Worm (Caenorhabditis elegans) whole organism, midembryonic: ENCODE measurements around the gene Y53F4B.23.

Experiments used
- T22C8.4 ChIP-seq: fragments of 200-800 bp; sonication (Bioruptor generic); IDR thresholded peaks from 2 replicates; pipeline ENCODE4 v1.3.6; 2022; ENCODE audit warnings: missing genetic modification characterization, missing compliant biosample characterization
- cog-1 ChIP-seq: sonication (generic microtip); optimal IDR thresholded peaks from 2 replicates; lab custom pipeline; 2016; ENCODE audit warnings: missing genetic modification characterization, missing compliant biosample characterization
- flt-1 ChIP-seq: fragments of 200-800 bp; sonication (Bioruptor generic); IDR thresholded peaks from 2 replicates; pipeline ENCODE4 v1.3.6; 2022; ENCODE audit warnings: missing genetic modification characterization, missing compliant biosample characterization
- klf-2 ChIP-seq: fragments of 200-800 bp; sonication (Bioruptor generic); conservative IDR thresholded peaks from 2 replicates; pipeline ENCODE4 v1.3.6; 2022; ENCODE audit warnings: missing genetic modification reagents, missing genetic modification characterization, missing compliant biosample characterization
- med-1 ChIP-seq: sonication (generic microtip); optimal IDR thresholded peaks from 2 replicates; lab custom pipeline; 2017; ENCODE audit warnings: missing genetic modification characterization, mild to moderate bottlenecking, missing compliant biosample characterization, antibody characterized with exemption, missing genetic modification reagents; ENCODE audit not compliant: insufficient read depth
- ref-1 ChIP-seq: fragments of 200-800 bp; sonication (Bioruptor generic); conservative IDR thresholded peaks from 2 replicates; pipeline ENCODE4 v1.3.6; 2022; ENCODE audit warnings: missing genetic modification reagents, missing genetic modification characterization, missing compliant biosample characterization
- tab-1 ChIP-seq: fragments of 200-800 bp; sonication (Bioruptor generic); IDR thresholded peaks from 2 replicates; pipeline ENCODE4 v1.3.6; 2022; ENCODE audit warnings: missing genetic modification characterization, missing compliant biosample characterization
- ztf-23 ChIP-seq: fragments of 200-800 bp; sonication (Bioruptor generic); IDR thresholded peaks from 2 replicates; pipeline ENCODE4 v1.3.6; 2022; ENCODE audit warnings: missing genetic modification reagents, missing genetic modification characterization, missing compliant biosample characterization
- ztf-29 ChIP-seq: fragments of 200-800 bp; sonication (Bioruptor generic); IDR thresholded peaks from 2 replicates; pipeline ENCODE4 v1.3.6; 2022; ENCODE audit warnings: missing genetic modification reagents, missing genetic modification characterization, missing compliant biosample characterization

The Y53F4B.23 gene

DNA sequence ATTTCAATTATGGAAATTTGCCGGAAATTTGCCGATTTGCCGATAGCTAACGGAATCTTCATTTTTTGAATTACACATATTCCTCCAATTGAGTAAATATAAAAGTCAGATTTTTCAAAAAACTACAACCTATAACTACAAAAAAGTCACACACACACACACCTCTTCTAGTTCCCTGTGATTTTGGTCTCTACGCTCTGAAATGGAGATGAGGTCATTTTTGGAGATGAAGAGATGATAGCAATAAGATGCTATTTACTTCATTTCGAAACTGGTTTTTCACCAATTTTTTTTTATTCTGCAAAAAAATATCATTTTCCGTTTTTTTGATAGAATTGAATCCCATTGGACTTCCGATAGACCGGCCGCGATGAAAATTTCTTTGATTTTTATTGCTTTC lies at the start of gene Y53F4B.23:
TSS of gene Y53F4B.23 (plus strand) at position 312 of the 400 bp plus-strand sequence.
- TF ChIP-seq ref-1 (no peak), ztf-23 (GFP tag; lab: Robert Waterston, UW) (no peak), klf-2 (GFP tag; lab: Robert Waterston, UW) (no peak), T22C8.4 (GFP tag; lab: Robert Waterston, UW) (no peak), med-1 (GFP tag; lab: Kevin White, UChicago) (no peak), flt-1 (GFP tag; lab: Robert Waterston, UW) (no peak), cog-1 (tag; lab: Kevin White, UChicago) (no peak), tab-1 (GFP tag; lab: Robert Waterston, UW) (no peak), ztf-29 (GFP tag; lab: Robert Waterston, UW) (no peak)

DNA sequence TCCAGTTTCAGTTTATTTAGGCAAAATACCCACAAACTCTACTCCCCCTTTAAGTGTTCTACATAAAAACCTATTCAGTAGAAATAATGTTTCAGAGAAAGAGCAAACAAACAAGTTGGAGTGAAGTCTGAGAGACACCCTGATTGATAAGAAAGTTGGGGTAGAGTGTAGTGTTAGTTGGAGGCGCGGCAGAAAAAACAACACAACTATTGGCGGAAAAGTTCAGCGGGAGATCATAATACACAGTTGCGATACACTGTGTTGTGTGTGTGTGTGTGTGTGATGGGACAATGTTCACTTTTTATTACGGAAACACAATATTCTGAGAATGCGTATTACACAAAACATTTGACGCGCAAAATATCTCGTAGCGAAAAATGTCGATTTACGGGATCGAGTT lies 49.5 kb upstream of the Y53F4B.23 start:
- TF ChIP-seq cog-1 (tag; lab: Kevin White, UChicago): no peak

DNA sequence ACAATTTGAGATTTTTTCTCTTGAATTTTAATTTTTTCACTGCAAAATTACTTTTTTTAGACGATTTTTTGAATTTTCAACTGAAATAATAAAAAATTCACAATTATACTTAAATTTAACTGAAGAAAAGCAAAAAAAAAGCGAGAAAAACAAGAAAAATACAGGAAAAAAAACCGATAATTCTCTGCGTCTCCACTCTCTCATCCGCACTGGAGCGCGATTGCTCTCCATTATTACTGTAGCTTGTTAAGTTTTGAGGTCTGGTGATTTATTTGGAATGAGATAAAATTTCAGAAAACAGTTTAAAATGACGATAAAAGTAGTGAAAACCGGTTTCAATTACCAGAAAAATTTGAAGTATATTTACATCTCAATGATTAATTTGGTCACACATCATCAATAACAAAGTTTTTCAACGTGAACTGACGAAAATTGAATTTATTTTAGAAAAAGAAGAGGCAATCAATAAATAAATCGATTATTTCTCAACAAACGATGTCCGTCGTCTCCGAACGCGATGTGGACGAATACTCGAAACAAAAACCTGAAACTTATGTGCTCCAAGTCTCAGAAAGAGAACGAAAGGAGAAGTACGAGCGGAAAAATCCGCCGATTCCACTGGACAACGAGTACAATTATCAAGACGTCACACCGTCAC lies 47.4 kb upstream of the Y53F4B.23 start, which contains the start of gene Y53F4B.19:
TSS of gene Y53F4B.19 (plus strand) at position 157 of the 658 bp plus-strand sequence.
- TF ChIP-seq T22C8.4 (GFP tag; lab: Robert Waterston, UW): no peak
- TF ChIP-seq klf-2 (GFP tag; lab: Robert Waterston, UW): no peak
- TF ChIP-seq med-1 (GFP tag; lab: Kevin White, UChicago): no peak
- no peak for TF ChIP-seq tab-1 (GFP tag; lab: Robert Waterston, UW)
- no peak for TF ChIP-seq flt-1 (GFP tag; lab: Robert Waterston, UW)
- no peak for TF ChIP-seq cog-1 (tag; lab: Kevin White, UChicago)
- TF ChIP-seq ztf-23 (GFP tag; lab: Robert Waterston, UW): no peak
- TF ChIP-seq ref-1: no peak

DNA sequence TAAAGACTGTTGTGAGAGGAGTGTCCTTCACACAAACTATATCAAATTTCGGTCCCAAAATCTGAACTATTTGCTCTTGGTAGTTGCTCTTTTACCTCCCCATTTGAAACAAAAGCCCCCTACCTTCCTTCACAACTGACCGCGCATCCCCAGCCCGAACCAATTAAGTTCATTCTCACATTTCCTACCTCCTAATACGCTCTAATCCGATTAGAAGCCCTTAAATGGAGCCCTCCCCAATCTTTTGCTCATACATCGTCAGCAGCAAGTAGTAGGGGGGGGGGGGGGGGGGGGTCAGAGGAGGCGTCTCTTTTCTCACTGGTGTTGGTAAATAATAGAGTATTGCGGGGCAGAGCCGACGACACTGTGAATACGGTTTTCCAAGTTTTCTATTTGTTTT lies 43.8 kb upstream of the Y53F4B.23 start:
- TF ChIP-seq klf-2 (GFP tag; lab: Robert Waterston, UW) (no peak), tab-1 (GFP tag; lab: Robert Waterston, UW) (no peak), cog-1 (tag; lab: Kevin White, UChicago) (no peak), flt-1 (GFP tag; lab: Robert Waterston, UW) (no peak), ref-1 (no peak), ztf-23 (GFP tag; lab: Robert Waterston, UW) (no peak), T22C8.4 (GFP tag; lab: Robert Waterston, UW) (no peak), ztf-29 (GFP tag; lab: Robert Waterston, UW) (no peak)

DNA sequence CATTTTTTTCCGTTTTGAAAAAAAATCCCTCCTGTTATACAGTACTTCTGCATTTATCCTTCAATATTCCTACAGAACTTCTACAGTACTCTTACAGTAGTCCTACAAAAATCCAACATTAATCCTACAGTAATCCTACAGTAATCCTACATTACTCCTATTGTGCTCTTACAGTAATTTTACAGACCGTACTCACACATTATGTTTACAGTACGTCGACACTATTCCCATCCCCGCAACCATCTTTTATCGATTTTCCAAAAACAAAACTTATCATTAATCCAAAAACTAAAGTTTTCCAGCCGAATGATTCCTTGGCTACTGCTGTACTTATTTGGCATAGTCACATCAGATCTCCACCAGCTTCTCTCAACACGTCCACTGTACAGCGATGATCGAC lies 40.1 kb upstream of the Y53F4B.23 start, which contains the start of gene Y53F4B.20:
TSS of gene Y53F4B.20 (plus strand) at position 301 of the 400 bp plus-strand sequence.
- TF ChIP-seq cog-1 (tag; lab: Kevin White, UChicago): no peak
- TF ChIP-seq ref-1: no peak
- TF ChIP-seq med-1 (GFP tag; lab: Kevin White, UChicago): no peak

DNA sequence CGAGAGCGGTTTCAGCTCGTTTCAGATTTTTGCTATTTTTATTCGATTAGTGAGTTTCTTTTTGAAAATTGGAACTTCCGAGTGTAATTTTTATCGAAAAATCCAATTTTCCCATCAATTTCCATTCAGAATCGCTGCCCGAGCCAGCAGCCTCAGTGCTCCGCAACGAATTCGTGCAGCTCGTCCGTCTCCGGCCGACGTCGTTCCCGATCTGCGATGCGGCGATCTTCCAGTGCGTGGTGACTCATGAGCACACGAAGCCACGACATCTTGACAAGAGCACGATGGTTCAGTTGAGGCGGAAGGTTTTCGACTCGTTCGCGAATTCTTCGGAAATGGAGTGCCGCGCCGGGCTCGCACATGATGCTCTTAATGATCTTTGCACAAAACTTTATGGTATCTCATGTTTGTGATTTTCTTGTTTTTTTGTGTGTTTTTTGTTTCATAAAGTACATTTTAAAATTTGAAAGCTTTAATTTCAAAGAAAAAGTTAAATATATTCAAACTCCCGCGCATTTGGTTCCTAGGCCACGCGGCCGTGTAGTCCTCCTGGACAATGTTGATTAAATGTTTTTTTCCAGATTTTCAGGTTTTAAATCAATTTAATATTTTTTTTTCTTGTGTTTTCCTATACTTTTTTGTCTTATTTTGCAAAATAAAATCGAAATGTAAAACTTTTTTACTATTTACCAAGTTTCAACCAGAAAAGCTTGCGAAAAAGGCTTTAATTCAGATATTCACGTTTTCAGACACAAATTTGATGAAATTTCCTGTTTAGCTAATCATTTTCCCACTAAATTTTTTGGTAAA lies 35.0 kb upstream of the Y53F4B.23 start:
- TF ChIP-seq ztf-23 (GFP tag; lab: Robert Waterston, UW): peak; percentile 66; the same call in 1 of the 2 replicates
- no peak for TF ChIP-seq klf-2 (GFP tag; lab: Robert Waterston, UW)
- TF ChIP-seq flt-1 (GFP tag; lab: Robert Waterston, UW): 0 out of 2 replicates have a peak, but pooled peaks have one; percentile 48
- TF ChIP-seq tab-1 (GFP tag; lab: Robert Waterston, UW): no peak
- no peak for TF ChIP-seq med-1 (GFP tag; lab: Kevin White, UChicago)

DNA sequence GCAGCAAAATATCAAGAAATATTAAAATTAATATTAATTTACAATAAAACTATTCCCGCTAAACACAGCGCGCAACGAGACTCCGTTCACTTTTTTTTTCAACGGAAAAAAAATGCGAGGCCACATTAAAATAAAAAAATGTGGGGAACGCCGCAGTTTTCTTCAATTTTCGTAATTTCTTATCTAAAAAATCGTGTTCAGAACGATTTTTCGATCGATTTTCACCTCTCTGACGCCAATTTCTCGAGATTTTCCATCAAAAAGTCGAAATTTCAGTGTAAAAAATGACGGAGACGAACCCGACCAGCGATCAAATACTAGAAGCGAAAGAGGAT lies 34.4 kb upstream of the Y53F4B.23 start, which contains the start of gene Y53F4B.21:
TSS of gene Y53F4B.21 (plus strand) at position 285 of the 335 bp plus-strand sequence.
- no peak for TF ChIP-seq ztf-23 (GFP tag; lab: Robert Waterston, UW)
- TF ChIP-seq T22C8.4 (GFP tag; lab: Robert Waterston, UW): no peak
- no peak for TF ChIP-seq med-1 (GFP tag; lab: Kevin White, UChicago)
- no peak for TF ChIP-seq tab-1 (GFP tag; lab: Robert Waterston, UW)
- no peak for TF ChIP-seq cog-1 (tag; lab: Kevin White, UChicago)
- no peak for TF ChIP-seq ref-1
- TF ChIP-seq flt-1 (GFP tag; lab: Robert Waterston, UW): no peak
- no peak for TF ChIP-seq klf-2 (GFP tag; lab: Robert Waterston, UW)
- TF ChIP-seq ztf-29 (GFP tag; lab: Robert Waterston, UW): no peak

DNA sequence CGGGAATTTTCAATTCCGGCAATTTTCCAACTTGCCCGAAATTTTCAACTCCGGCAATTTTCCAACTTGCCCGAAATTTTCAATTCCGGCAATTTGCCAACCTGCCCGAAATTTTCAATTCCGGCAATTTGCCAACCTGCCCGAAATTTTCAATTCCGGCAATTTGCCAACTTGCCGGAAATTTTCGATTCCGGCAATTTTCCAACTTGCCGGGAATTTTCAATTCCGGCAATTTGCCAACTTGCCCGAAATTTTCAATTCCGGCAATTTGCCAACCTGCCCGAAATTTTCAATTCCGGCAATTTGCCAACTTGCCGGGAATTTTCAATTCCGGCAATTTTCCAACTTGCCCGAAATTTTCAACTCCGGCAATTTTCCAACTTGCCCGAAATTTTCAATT lies 28.0 kb upstream of the Y53F4B.23 start:
- TF ChIP-seq klf-2 (GFP tag; lab: Robert Waterston, UW): 0 out of 2 replicates have a peak, but pooled peaks have one; percentile 38

DNA sequence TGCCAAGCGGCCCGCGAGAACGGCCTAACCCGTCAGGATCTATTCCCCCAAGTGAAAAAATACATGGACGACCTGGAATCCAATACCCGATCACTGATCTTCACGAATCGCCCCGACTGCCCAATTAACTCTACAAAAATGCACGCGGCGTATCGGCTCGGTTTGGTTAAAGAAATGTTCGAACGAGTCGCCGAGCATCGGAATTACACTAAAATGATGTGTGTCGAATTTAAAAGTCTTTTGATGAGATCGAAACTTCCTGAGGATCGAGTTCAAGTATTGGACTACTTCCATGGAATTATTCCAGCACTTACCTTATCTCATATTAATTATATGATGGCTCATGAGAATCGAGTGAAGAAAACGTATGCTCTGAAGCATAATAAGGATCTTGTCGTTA lies 17.1 kb upstream of the Y53F4B.23 start:
- TF ChIP-seq cog-1 (tag; lab: Kevin White, UChicago) (no peak), klf-2 (GFP tag; lab: Robert Waterston, UW) (no peak), tab-1 (GFP tag; lab: Robert Waterston, UW) (no peak), ref-1 (no peak), T22C8.4 (GFP tag; lab: Robert Waterston, UW) (no peak), flt-1 (GFP tag; lab: Robert Waterston, UW) (no peak), ztf-29 (GFP tag; lab: Robert Waterston, UW) (no peak), ztf-23 (GFP tag; lab: Robert Waterston, UW) (no peak), med-1 (GFP tag; lab: Kevin White, UChicago) (no peak)
